Worm (Caenorhabditis elegans): ENCODE results near the gene col-161.

DNA sequence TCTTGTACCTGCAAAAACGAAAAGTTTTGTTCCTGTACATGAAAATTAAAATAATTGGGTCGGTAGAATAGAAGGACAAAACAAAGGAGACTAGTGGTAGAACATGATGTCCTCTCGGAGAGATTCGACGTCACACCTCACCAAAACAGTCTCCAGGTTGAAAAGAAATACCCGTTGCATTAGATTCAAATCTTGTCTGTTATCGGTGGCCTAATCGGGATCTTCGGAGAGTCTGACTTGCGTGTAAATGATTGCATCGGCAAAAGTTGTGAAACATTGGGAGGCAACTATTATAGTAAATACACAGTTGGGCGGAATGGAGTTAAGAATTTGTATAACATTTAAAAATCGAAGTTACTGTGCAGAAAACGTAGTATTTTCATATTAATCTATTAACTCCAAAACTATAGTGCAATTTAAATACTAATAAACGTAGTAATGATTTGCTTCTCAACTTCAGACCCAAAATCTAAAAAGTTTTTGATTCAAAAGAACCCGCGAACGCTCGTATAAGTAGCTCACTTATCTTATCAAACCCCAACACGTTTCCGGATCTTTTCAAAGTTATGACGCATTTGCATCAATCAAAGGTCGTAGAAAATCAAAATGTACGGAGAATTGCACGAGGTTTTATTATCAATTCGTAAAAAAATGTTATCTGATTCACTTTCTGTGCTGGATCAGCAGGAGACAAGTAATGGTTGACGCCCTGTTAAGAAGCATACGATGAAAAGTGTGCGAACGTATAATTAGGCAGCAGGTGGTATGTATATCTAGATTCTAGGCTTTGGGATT lies 15.8 kb upstream of the col-161 start, which contains the start of gene nhr-168:
- no peak for TF ChIP-seq attf-3 (GFP tag; conservative IDR thresholded peaks at IDR 0.05)
- no peak for TF ChIP-seq pha-4 (tag; optimal IDR thresholded peaks at IDR 0.05)
- TF ChIP-seq ets-4 (GFP tag; optimal IDR thresholded peaks at IDR 0.05) = no peak
- no peak for TF ChIP-seq sdz-38 (tag; optimal IDR thresholded peaks at IDR 0.05)
- TF ChIP-seq ceh-27 (GFP tag; optimal IDR thresholded peaks at IDR 0.05) = no peak
- TF ChIP-seq ztf-6 (GFP tag; IDR thresholded peaks at IDR 0.05) = no peak
- no peak for TF ChIP-seq cebp-1 (GFP tag; IDR thresholded peaks at IDR 0.05)
- TF ChIP-seq cebp-1 (tag; optimal IDR thresholded peaks at IDR 0.05) = no peak
- TF ChIP-seq madf-8 (GFP tag; conservative IDR thresholded peaks at IDR 0.05) = no peak
- no peak for TF ChIP-seq nhr-90 (tag; optimal IDR thresholded peaks at IDR 0.05)
- no peak for TF ChIP-seq ama-1 (optimal IDR thresholded peaks at IDR 0.05)
- TF ChIP-seq ama-1 (GFP tag; optimal IDR thresholded peaks at IDR 0.05) = no peak
- no peak for TF ChIP-seq aptf-2 (GFP tag; conservative IDR thresholded peaks at IDR 0.05)
- no peak for TF ChIP-seq nfya-1 (tag; optimal IDR thresholded peaks at IDR 0.05; ENCODE audit: borderline replicate concordance, insufficient read depth)
- no peak for TF ChIP-seq B0336.3 (GFP tag; IDR thresholded peaks at IDR 0.05)
- no peak for TF ChIP-seq K11D2.4 (GFP tag; IDR thresholded peaks at IDR 0.05)
